Worm (Caenorhabditis elegans) whole organism, young adult: Measurements from ENCODE around the gene T06A1.5.
A peak's percentile ranks its signal among the peaks of the same experiment; 100 is the strongest.

Experiments
- B0035.1 ChIP-seq: sonication (generic microtip); optimal IDR thresholded peaks from 2 replicates; lab custom pipeline; 2016; ENCODE audit warnings: missing genetic modification characterization, mild to moderate bottlenecking, missing compliant biosample characterization, missing genotype, missing genetic modification reagents
- D2030.7 ChIP-seq: fragments of 200-800 bp; sonication (Bioruptor generic); IDR thresholded peaks from 2 replicates; pipeline ENCODE4 v1.3.6; 2022; ENCODE audit warnings: missing genetic modification reagents, missing genetic modification characterization, missing compliant biosample characterization
- F33H1.4 ChIP-seq: fragments of 200-800 bp; sonication (Bioruptor generic); IDR thresholded peaks from 2 replicates; pipeline ENCODE4 v1.3.6; 2022; ENCODE audit warnings: missing genetic modification reagents, missing genetic modification characterization, missing compliant biosample characterization
- F55B11.4 ChIP-seq: sonication (generic microtip); optimal IDR thresholded peaks from 2 replicates; lab custom pipeline; 2016; ENCODE audit warnings: missing compliant biosample characterization, missing genetic modification characterization, borderline replicate concordance; ENCODE audit not compliant: insufficient read depth
- K11D2.4 ChIP-seq: fragments of 200-800 bp; sonication (Bioruptor generic); IDR thresholded peaks from 2 replicates; pipeline ENCODE4 v1.3.6; 2022; ENCODE audit warnings: missing genetic modification reagents, missing genetic modification characterization, missing compliant biosample characterization
- T07F8.4 ChIP-seq: sonication (generic microtip); optimal IDR thresholded peaks from 2 replicates; lab custom pipeline; 2016; ENCODE audit warnings: mild to moderate bottlenecking, missing genetic modification characterization, moderate library complexity, missing compliant biosample characterization
- aptf-2 ChIP-seq: fragments of 200-800 bp; sonication (Bioruptor generic); conservative IDR thresholded peaks from 2 replicates; pipeline ENCODE4 v1.3.6; 2022; ENCODE audit warnings: missing genetic modification reagents, missing genetic modification characterization, missing compliant biosample characterization
- atf-7 ChIP-seq: sonication (generic microtip); optimal IDR thresholded peaks from 2 replicates; lab custom pipeline; 2017; ENCODE audit warnings: mild to moderate bottlenecking, missing genetic modification characterization, missing compliant biosample characterization
- athp-1 ChIP-seq: sonication (generic microtip); optimal IDR thresholded peaks from 2 replicates; lab custom pipeline; 2017; ENCODE audit warnings: mild to moderate bottlenecking, missing genetic modification characterization, missing compliant biosample characterization
- attf-3 ChIP-seq: fragments of 200-800 bp; sonication (Bioruptor generic); conservative IDR thresholded peaks from 2 replicates; pipeline ENCODE4 v1.3.6; 2022; ENCODE audit warnings: missing genetic modification reagents, missing genetic modification characterization, missing compliant biosample characterization
- attf-6 ChIP-seq: fragments of 200-800 bp; sonication (Bioruptor generic); IDR thresholded peaks from 2 replicates; pipeline ENCODE4 v1.3.6; 2022; ENCODE audit warnings: missing genetic modification reagents, missing genetic modification characterization, missing compliant biosample characterization
- ccch-3 ChIP-seq: fragments of 200-800 bp; sonication (Bioruptor generic); optimal IDR thresholded peaks from 2 replicates; lab custom pipeline; 2018; ENCODE audit warnings: mild to moderate bottlenecking, missing genetic modification characterization, missing compliant biosample characterization
- ceh-91 ChIP-seq: fragments of 200-800 bp; sonication (Bioruptor generic); IDR thresholded peaks from 2 replicates; pipeline ENCODE4 v1.3.6; 2022; ENCODE audit warnings: missing genetic modification reagents, missing genetic modification characterization, missing compliant biosample characterization
- dox-1 ChIP-seq: fragments of 200-800 bp; sonication (Bioruptor generic); IDR thresholded peaks from 2 replicates; pipeline ENCODE4 v1.3.6; 2022; ENCODE audit warnings: missing genetic modification reagents, missing genetic modification characterization, missing compliant biosample characterization
- dpl-1 ChIP-seq: fragments of 150-350 bp; optimal IDR thresholded peaks from 2 replicates; lab custom pipeline; 2014; ENCODE audit warnings: missing biosample characterization, missing genetic modification reagents, missing genetic modification characterization
- efl-1 ChIP-seq: fragments of 150-350 bp; optimal IDR thresholded peaks from 2 replicates; lab custom pipeline; 2014; ENCODE audit warnings: missing biosample characterization, missing genetic modification reagents, missing genetic modification characterization
- egrh-3 ChIP-seq: fragments of 200-800 bp; sonication (Bioruptor generic); IDR thresholded peaks from 2 replicates; pipeline ENCODE4 v1.3.6; 2022; ENCODE audit warnings: missing genetic modification reagents, missing genetic modification characterization, missing compliant biosample characterization
- him-1 ChIP-seq: sonication (generic microtip); optimal IDR thresholded peaks from 2 replicates; lab custom pipeline; 2016; ENCODE audit warnings: missing genotype, missing genetic modification reagents, missing genetic modification characterization, missing compliant biosample characterization
- lag-1 ChIP-seq: fragments of 200-800 bp; sonication (Bioruptor generic); IDR thresholded peaks from 2 replicates; pipeline ENCODE4 v1.3.6; 2022; ENCODE audit warnings: missing genetic modification reagents, missing genetic modification characterization, missing compliant biosample characterization
- lsl-1 ChIP-seq: fragments of 200-800 bp; sonication (Bioruptor generic); optimal IDR thresholded peaks from 2 replicates; lab custom pipeline; 2018; ENCODE audit warnings: mild to moderate bottlenecking, missing genetic modification characterization, moderate library complexity, missing compliant biosample characterization
- madf-6 ChIP-seq: fragments of 200-800 bp; sonication (Bioruptor generic); IDR thresholded peaks from 2 replicates; pipeline ENCODE4 v1.3.6; 2022; ENCODE audit warnings: missing genetic modification reagents, missing genetic modification characterization, missing compliant biosample characterization
- madf-8 ChIP-seq: fragments of 200-800 bp; sonication (Bioruptor generic); conservative IDR thresholded peaks from 2 replicates; pipeline ENCODE4 v1.3.6; 2022; ENCODE audit warnings: missing genetic modification reagents, missing genetic modification characterization, missing compliant biosample characterization
- mcd-1 ChIP-seq: fragments of 200-800 bp; sonication (Bioruptor generic); IDR thresholded peaks from 2 replicates; pipeline ENCODE4 v1.3.6; 2022; ENCODE audit warnings: missing genetic modification reagents, missing genetic modification characterization, missing compliant biosample characterization
- nhr-179 ChIP-seq: sonication (generic microtip); optimal IDR thresholded peaks from 2 replicates; lab custom pipeline; 2016; ENCODE audit warnings: mild to moderate bottlenecking, missing genetic modification characterization, missing compliant biosample characterization
- rcor-1 ChIP-seq: fragments of 200-800 bp; sonication (Bioruptor generic); IDR thresholded peaks from 2 replicates; pipeline ENCODE4 v1.3.6; 2022; ENCODE audit warnings: missing genetic modification reagents, missing genetic modification characterization, missing compliant biosample characterization
- somi-1 ChIP-seq: fragments of 200-800 bp; sonication (Bioruptor generic); optimal IDR thresholded peaks from 2 replicates; lab custom pipeline; 2018; ENCODE audit warnings: mild to moderate bottlenecking, missing genetic modification characterization, missing compliant biosample characterization
- tbp1 ChIP-seq: fragments of 200-800 bp; sonication (Bioruptor generic); optimal IDR thresholded peaks from 2 replicates; lab custom pipeline; 2018; ENCODE audit warnings: mild to moderate bottlenecking, missing genetic modification characterization, missing compliant biosample characterization
- tbx-9 ChIP-seq: sonication (generic microtip); optimal IDR thresholded peaks from 2 replicates; lab custom pipeline; 2016; ENCODE audit warnings: borderline replicate concordance, missing genetic modification characterization, inconsistent platforms, missing compliant biosample characterization
- unc-130 ChIP-seq: sonication (generic microtip); optimal IDR thresholded peaks from 2 replicates; lab custom pipeline; 2016; ENCODE audit warnings: missing genetic modification reagents, missing genetic modification characterization, missing compliant biosample characterization
- xnd-1 ChIP-seq: sonication (generic microtip); optimal IDR thresholded peaks from 2 replicates; lab custom pipeline; 2016; ENCODE audit warnings: missing genotype, missing genetic modification reagents, missing genetic modification characterization, missing compliant biosample characterization
- zim-3 ChIP-seq: sonication (generic microtip); optimal IDR thresholded peaks from 2 replicates; lab custom pipeline; 2017; ENCODE audit warnings: mild to moderate bottlenecking, missing genetic modification characterization, moderate library complexity, missing compliant biosample characterization
- ztf-18 ChIP-seq: sonication (generic microtip); optimal IDR thresholded peaks from 2 replicates; lab custom pipeline; 2016; ENCODE audit warnings: missing genotype, mild to moderate bottlenecking, missing genetic modification characterization, missing compliant biosample characterization
- ztf-26 ChIP-seq: sonication (generic microtip); optimal IDR thresholded peaks from 2 replicates; lab custom pipeline; 2017; ENCODE audit warnings: missing genetic modification characterization, missing compliant biosample characterization

T06A1.5 gene

ce11 chrV:1908542-1908941, 18.5 kb upstream of the T06A1.5 start, which contains the start of gene srp-3:
srp-3 (plus strand) TSS chrV:1908842.
- no peak for TF ChIP-seq somi-1 (GFP tag; lab: Kevin White, UChicago)
- no peak for TF ChIP-seq tbx-9 (tag; lab: Kevin White, UChicago)
- no peak for TF ChIP-seq rcor-1 (GFP tag; lab: Robert Waterston, UW)
- no peak for TF ChIP-seq atf-7 (tag; lab: Kevin White, UChicago)
- TF ChIP-seq, all 124 proteins: peak for 0

- TF ChIP-seq ztf-26 (no peak), tbx-9 (tag; lab: Kevin White, UChicago) (no peak), T07F8.4 (tag; lab: Kevin White, UChicago) (no peak), attf-3 (GFP tag; lab: Robert Waterston, UW) (no peak), ccch-3 (GFP tag; lab: Kevin White, UChicago) (no peak), efl-1 (no peak), aptf-2 (GFP tag; lab: Robert Waterston, UW) (no peak), K11D2.4 (GFP tag; lab: Robert Waterston, UW) (no peak), zim-3 (tag; lab: Kevin White, UChicago) (no peak), F55B11.4 (tag; lab: Kevin White, UChicago) (no peak)
Observed at ce11 chrV:1911102-1911501, 15.9 kb upstream of the T06A1.5 start, which contains the start of gene Y32G9A.3. Y32G9A.3 (plus strand) TSS chrV:1911402.

ce11 chrV:1918030-1918559, 8.9 kb upstream of the T06A1.5 start, which contains the start of gene Y32G9A.2:
Y32G9A.2 (plus strand) TSS chrV:1918509.
- TF ChIP-seq unc-130 (GFP tag; lab: Kevin White, UChicago) = no peak
- no peak for TF ChIP-seq nhr-179 (tag; lab: Kevin White, UChicago)
- TF ChIP-seq tbp1 (GFP tag; lab: Kevin White, UChicago) = no peak
- peak; percentile 50 for TF ChIP-seq him-1 (tag; lab: Kevin White, UChicago)
- TF ChIP-seq dpl-1 (GFP tag; lab: Kevin White, UChicago) = no peak
- peak; percentile 46; the same call in 1 of the 2 replicates for TF ChIP-seq ceh-91 (GFP tag; lab: Robert Waterston, UW)
- peak; percentile 66 for TF ChIP-seq xnd-1 (tag; lab: Kevin White, UChicago)
- TF ChIP-seq mcd-1 = peak; percentile 94
- peak; percentile 76 for TF ChIP-seq F33H1.4 (GFP tag; lab: Robert Waterston, UW)
- peak; percentile 99 for TF ChIP-seq athp-1 (tag; lab: Kevin White, UChicago)
- TF ChIP-seq B0035.1 (tag; lab: Kevin White, UChicago) = no peak
- TF ChIP-seq ztf-18 = peak; percentile 23
- TF ChIP-seq attf-6 (GFP tag; lab: Robert Waterston, UW) = no peak
- TF ChIP-seq zim-3 (tag; lab: Kevin White, UChicago) = no peak
- no peak for TF ChIP-seq lag-1 (GFP tag; lab: Robert Waterston, UW)
- no peak for TF ChIP-seq tbx-9 (tag; lab: Kevin White, UChicago)
- TF ChIP-seq efl-1 = peak; percentile 32
- peak; percentile 70 for TF ChIP-seq madf-6
- TF ChIP-seq egrh-3 (GFP tag; lab: Robert Waterston, UW) = no peak
- no peak; the same call in 1 of the 2 replicates for TF ChIP-seq madf-8 (GFP tag; lab: Robert Waterston, UW)
- TF ChIP-seq dox-1 (GFP tag; lab: Robert Waterston, UW) = peak; percentile 67
- peak; percentile 84 for TF ChIP-seq lsl-1 (GFP tag; lab: Kevin White, UChicago)
- TF ChIP-seq D2030.7 (GFP tag; lab: Robert Waterston, UW) = peak; percentile 26; the same call in 1 of the 2 replicates
- TF ChIP-seq attf-3 (GFP tag; lab: Robert Waterston, UW) = no peak
- TF ChIP-seq rcor-1 (GFP tag; lab: Robert Waterston, UW) = no peak
